Worm (Caenorhabditis elegans) whole organism, L4 larva: ENCODE data around the gene F13E9.5.
A peak's percentile ranks its signal among the peaks of the same experiment; 100 is the strongest.

Experiments
- F37D6.2 ChIP-seq: sonication (generic microtip); optimal IDR thresholded peaks from 2 replicates; lab custom pipeline; 2016; ENCODE audit warnings: mild to moderate bottlenecking, missing genetic modification characterization, missing compliant biosample characterization
- R02D3.7 ChIP-seq: fragments of 150-350 bp; sonication (generic microtip); optimal IDR thresholded peaks from 3 replicates; lab custom pipeline; 2014; ENCODE audit warnings: missing biosample characterization, missing genetic modification characterization
- Y5F2A.4 ChIP-seq: fragments of 200-800 bp; sonication (Bioruptor generic); optimal IDR thresholded peaks from 2 replicates; lab custom pipeline; 2018; ENCODE audit warnings: mild to moderate bottlenecking, missing genetic modification characterization, missing compliant biosample characterization
- Y75B8A.6 ChIP-seq: fragments of 200-800 bp; sonication (Bioruptor generic); IDR thresholded peaks from 2 replicates; pipeline ENCODE4 v1.3.6; 2022; ENCODE audit warnings: missing genetic modification reagents, missing genetic modification characterization, missing compliant biosample characterization
- aha-1 ChIP-seq: fragments of 150-350 bp; peaks from one replicate; lab custom pipeline; 2014; ENCODE audit warnings: missing biosample characterization, missing genetic modification characterization
- arid-1 ChIP-seq: fragments of 200-800 bp; sonication (Bioruptor generic); conservative IDR thresholded peaks from 2 replicates; pipeline ENCODE4 v1.3.6; 2022; ENCODE audit warnings: missing genetic modification reagents, missing genetic modification characterization, missing compliant biosample characterization
- attf-4 ChIP-seq: sonication (generic microtip); optimal IDR thresholded peaks from 3 replicates; lab custom pipeline; 2017; ENCODE audit warnings: missing biosample characterization, missing genetic modification characterization
- ceh-20 ChIP-seq: fragments of 200-800 bp; sonication (Bioruptor generic); IDR thresholded peaks from 2 replicates; pipeline ENCODE4 v1.3.6; 2022; ENCODE audit warnings: missing genetic modification reagents, missing genetic modification characterization, missing compliant biosample characterization
- ceh-44 ChIP-seq: fragments of 200-800 bp; sonication (Bioruptor generic); IDR thresholded peaks from 2 replicates; pipeline ENCODE4 v1.3.6; 2022; ENCODE audit warnings: missing genetic modification reagents, missing genetic modification characterization, missing compliant biosample characterization
- ceh-62 ChIP-seq: sonication (generic microtip); optimal IDR thresholded peaks from 2 replicates; lab custom pipeline; 2017; ENCODE audit warnings: missing biosample characterization, missing genetic modification characterization
- ces-1 ChIP-seq: fragments of 150-350 bp; sonication (generic microtip); optimal IDR thresholded peaks from 4 replicates; lab custom pipeline; 2014; ENCODE audit warnings: missing biosample characterization, missing genetic modification reagents, missing genetic modification characterization
- ctbp-1 ChIP-seq: fragments of 200-800 bp; sonication (Bioruptor generic); IDR thresholded peaks from 2 replicates; pipeline ENCODE4 v1.3.6; 2022; ENCODE audit warnings: missing genetic modification reagents, missing genetic modification characterization, missing compliant biosample characterization
- daf-12 ChIP-seq: fragments of 150-350 bp; optimal IDR thresholded peaks from 2 replicates; lab custom pipeline; 2014; ENCODE audit warnings: missing biosample characterization, missing genetic modification reagents, missing genetic modification characterization
- daf-16 ChIP-seq, 3 experiments: sonication (generic microtip); optimal IDR thresholded peaks; 2 replicates each; lab custom pipeline; 2016 to 2017; ENCODE audit warnings: missing genetic modification characterization in 3 of 3, missing genetic modification reagents in 3 of 3, mild to moderate bottlenecking in 2 of 3, missing compliant biosample characterization in 2 of 3, missing biosample characterization in 1 of 3, moderate library complexity in 1 of 3
- egl-43 ChIP-seq: fragments of 200-800 bp; sonication (Bioruptor generic); IDR thresholded peaks from 2 replicates; pipeline ENCODE4 v1.3.6; 2022; ENCODE audit warnings: missing genetic modification reagents, missing genetic modification characterization, missing compliant biosample characterization
- fos-1 ChIP-seq: fragments of 150-350 bp; optimal IDR thresholded peaks from 2 replicates; lab custom pipeline; 2014; ENCODE audit warnings: missing biosample characterization, missing genetic modification characterization
- hlh-11 ChIP-seq: fragments of 200-800 bp; sonication (Bioruptor generic); optimal IDR thresholded peaks from 2 replicates; lab custom pipeline; 2018; ENCODE audit warnings: mild to moderate bottlenecking, missing genetic modification characterization, missing compliant biosample characterization
- lim-7 ChIP-seq: fragments of 200-800 bp; sonication (Bioruptor generic); IDR thresholded peaks from 2 replicates; pipeline ENCODE4 v1.3.6; 2022; ENCODE audit warnings: missing genetic modification characterization, missing compliant biosample characterization
- lin-1 ChIP-seq: fragments of 200-800 bp; sonication (Bioruptor generic); IDR thresholded peaks from 2 replicates; pipeline ENCODE4 v1.3.6; 2022; ENCODE audit warnings: missing genetic modification reagents, missing genetic modification characterization, missing compliant biosample characterization
- lin-13 ChIP-seq: fragments of 150-350 bp; optimal IDR thresholded peaks from 2 replicates; lab custom pipeline; 2014; ENCODE audit warnings: missing biosample characterization, missing genetic modification reagents, missing genetic modification characterization
- lin-38 ChIP-seq: fragments of 200-800 bp; sonication (Bioruptor generic); IDR thresholded peaks from 2 replicates; pipeline ENCODE4 v1.3.6; 2022; ENCODE audit warnings: missing genetic modification reagents, missing genetic modification characterization, missing compliant biosample characterization
- lir-3 ChIP-seq: sonication (generic microtip); optimal IDR thresholded peaks from 2 replicates; lab custom pipeline; 2016; ENCODE audit warnings: mild to moderate bottlenecking, missing genetic modification characterization, missing compliant biosample characterization
- lsy-2 ChIP-seq, 2 experiments: fragments of 150-350 bp in 1 of 2; sonication (generic microtip) in 1 of 2; optimal IDR thresholded peaks; 2 replicates each; lab custom pipeline; 2014 to 2017; ENCODE audit warnings: missing biosample characterization in 2 of 2, missing genetic modification characterization in 2 of 2
- madf-5 ChIP-seq, 2 experiments: fragments of 200-800 bp; sonication (Bioruptor generic); IDR thresholded peaks; 2 replicates each; pipeline ENCODE4 v1.3.6; 2022; ENCODE audit warnings: missing compliant biosample characterization in 2 of 2, missing genetic modification characterization in 2 of 2
- madf-9 ChIP-seq: fragments of 200-800 bp; sonication (Bioruptor generic); conservative IDR thresholded peaks from 2 replicates; pipeline ENCODE4 v1.3.6; 2022; ENCODE audit warnings: missing genetic modification reagents, missing genetic modification characterization, missing compliant biosample characterization
- mdt-29 ChIP-seq: fragments of 200-800 bp; sonication (Bioruptor generic); IDR thresholded peaks from 2 replicates; pipeline ENCODE4 v1.3.6; 2022; ENCODE audit warnings: missing genetic modification reagents, missing genetic modification characterization, missing compliant biosample characterization
- mep-1 ChIP-seq: fragments of 150-350 bp; sonication (generic microtip); optimal IDR thresholded peaks from 3 replicates; lab custom pipeline; 2014; ENCODE audit warnings: missing biosample characterization, missing genetic modification characterization
- mes-2 ChIP-seq: sonication (generic microtip); optimal IDR thresholded peaks from 2 replicates; lab custom pipeline; 2016; ENCODE audit warnings: missing genotype, mild to moderate bottlenecking, missing genetic modification characterization, missing compliant biosample characterization; ENCODE audit not compliant: poor library complexity, severe bottlenecking
- mxl-3 ChIP-seq: fragments of 200-800 bp; sonication (Bioruptor generic); optimal IDR thresholded peaks from 2 replicates; lab custom pipeline; 2018; ENCODE audit warnings: mild to moderate bottlenecking, missing genetic modification characterization, missing compliant biosample characterization
- nhr-10 ChIP-seq: fragments of 150-350 bp; optimal IDR thresholded peaks from 2 replicates; lab custom pipeline; 2014; ENCODE audit warnings: missing biosample characterization, missing genetic modification characterization
- nhr-102 ChIP-seq: sonication (generic microtip); optimal IDR thresholded peaks from 2 replicates; lab custom pipeline; 2016; ENCODE audit warnings: mild to moderate bottlenecking, missing genetic modification characterization, moderate library complexity, missing compliant biosample characterization
- nhr-11 ChIP-seq: fragments of 150-350 bp; optimal IDR thresholded peaks from 2 replicates; lab custom pipeline; 2014; ENCODE audit warnings: missing biosample characterization, missing genetic modification characterization
- nhr-111 ChIP-seq: fragments of 200-800 bp; sonication (Bioruptor generic); optimal IDR thresholded peaks from 2 replicates; lab custom pipeline; 2018; ENCODE audit warnings: mild to moderate bottlenecking, missing genetic modification characterization, missing compliant biosample characterization
- nhr-237 ChIP-seq: sonication (generic microtip); optimal IDR thresholded peaks from 2 replicates; lab custom pipeline; 2017; ENCODE audit warnings: missing biosample characterization, missing genetic modification characterization
- nhr-28 ChIP-seq: fragments of 150-350 bp; optimal IDR thresholded peaks from 2 replicates; lab custom pipeline; 2014; ENCODE audit warnings: missing biosample characterization, missing genetic modification characterization
- nhr-41 ChIP-seq: fragments of 200-800 bp; sonication (Bioruptor generic); IDR thresholded peaks from 2 replicates; pipeline ENCODE4 v1.3.6; 2022; ENCODE audit warnings: missing genetic modification reagents, missing genetic modification characterization, missing compliant biosample characterization
- nhr-48 ChIP-seq: sonication (generic microtip); optimal IDR thresholded peaks from 2 replicates; lab custom pipeline; 2016; ENCODE audit warnings: mild to moderate bottlenecking, missing genetic modification characterization, missing compliant biosample characterization
- nhr-6 ChIP-seq: fragments of 150-350 bp; optimal IDR thresholded peaks from 2 replicates; lab custom pipeline; 2014; ENCODE audit warnings: missing biosample characterization, missing genetic modification characterization
- pha-4 ChIP-seq, 2 experiments: fragments of 150-350 bp in 1 of 2; fragments of 200-800 bp in 1 of 2; sonication (Bioruptor generic) in 1 of 2; IDR thresholded peaks in 1 of 2; optimal IDR thresholded peaks in 1 of 2; 2 replicates each; pipeline versions ENCODE4 v1.3.6 to Lab custom; 2014 to 2022; ENCODE audit warnings: missing genetic modification characterization in 2 of 2, missing genetic modification reagents in 2 of 2, missing biosample characterization in 1 of 2, missing compliant biosample characterization in 1 of 2
- rbr-2 ChIP-seq: sonication (generic microtip); optimal IDR thresholded peaks from 2 replicates; lab custom pipeline; 2016; ENCODE audit warnings: missing genotype, missing genetic modification characterization, missing compliant biosample characterization
- saeg-2 ChIP-seq: fragments of 200-800 bp; sonication (Bioruptor generic); IDR thresholded peaks from 2 replicates; pipeline ENCODE4 v1.3.6; 2022; ENCODE audit warnings: missing genetic modification reagents, missing genetic modification characterization, missing compliant biosample characterization
- sdz-12 ChIP-seq: fragments of 200-800 bp; sonication (Bioruptor generic); optimal IDR thresholded peaks from 2 replicates; lab custom pipeline; 2018; ENCODE audit warnings: mild to moderate bottlenecking, missing genetic modification characterization, missing compliant biosample characterization
- set-16 ChIP-seq: fragments of 200-800 bp; sonication (Bioruptor generic); IDR thresholded peaks from 2 replicates; pipeline ENCODE4 v1.3.6; 2022; ENCODE audit warnings: missing genetic modification reagents, missing genetic modification characterization, missing compliant biosample characterization
- spr-1 ChIP-seq: sonication (generic microtip); optimal IDR thresholded peaks from 2 replicates; lab custom pipeline; 2016; ENCODE audit warnings: mild to moderate bottlenecking, missing genetic modification characterization, missing compliant biosample characterization
- tra-1 ChIP-seq: fragments of 200-800 bp; sonication (Bioruptor generic); IDR thresholded peaks from 2 replicates; pipeline ENCODE4 v1.3.6; 2022; ENCODE audit warnings: missing genetic modification reagents, missing genetic modification characterization, missing compliant biosample characterization
- unc-130 ChIP-seq: sonication (generic microtip); optimal IDR thresholded peaks from 2 replicates; lab custom pipeline; 2016; ENCODE audit warnings: missing genetic modification reagents, missing genetic modification characterization, missing compliant biosample characterization
- vab-7 ChIP-seq: fragments of 200-800 bp; sonication (Bioruptor generic); IDR thresholded peaks from 2 replicates; pipeline ENCODE4 v1.3.6; 2022; ENCODE audit warnings: missing genetic modification reagents, missing genetic modification characterization, missing compliant biosample characterization
- zag-1 ChIP-seq: fragments of 150-350 bp; optimal IDR thresholded peaks from 2 replicates; lab custom pipeline; 2014; ENCODE audit warnings: missing biosample characterization, missing genetic modification characterization
- zfp-2 ChIP-seq: sonication (generic microtip); optimal IDR thresholded peaks from 2 replicates; lab custom pipeline; 2016; ENCODE audit warnings: mild to moderate bottlenecking, missing genetic modification characterization, missing compliant biosample characterization
- zfp-3 ChIP-seq: fragments of 200-800 bp; sonication (Bioruptor generic); conservative IDR thresholded peaks from 2 replicates; pipeline ENCODE4 v1.3.6; 2022; ENCODE audit warnings: missing genetic modification reagents, missing genetic modification characterization, missing compliant biosample characterization

The F13E9.5 gene

ce11 chrIV:10854042-10854441, 30.1 kb downstream of the F13E9.5 start:
- TF ChIP-seq F37D6.2, result no peak
- TF ChIP-seq lin-38 (GFP tag; lab: Robert Waterston, UW), result no peak
- no peak for TF ChIP-seq ceh-20
- peak; percentile 53 for TF ChIP-seq aha-1
- TF ChIP-seq daf-16 (GFP tag; optimal IDR thresholded peaks at IDR 0.05; lab: Kevin White, UChicago), result no peak
- TF ChIP-seq daf-16 (tag; optimal IDR thresholded peaks at IDR 0.05; lab: Kevin White, UChicago), result no peak

DNA sequence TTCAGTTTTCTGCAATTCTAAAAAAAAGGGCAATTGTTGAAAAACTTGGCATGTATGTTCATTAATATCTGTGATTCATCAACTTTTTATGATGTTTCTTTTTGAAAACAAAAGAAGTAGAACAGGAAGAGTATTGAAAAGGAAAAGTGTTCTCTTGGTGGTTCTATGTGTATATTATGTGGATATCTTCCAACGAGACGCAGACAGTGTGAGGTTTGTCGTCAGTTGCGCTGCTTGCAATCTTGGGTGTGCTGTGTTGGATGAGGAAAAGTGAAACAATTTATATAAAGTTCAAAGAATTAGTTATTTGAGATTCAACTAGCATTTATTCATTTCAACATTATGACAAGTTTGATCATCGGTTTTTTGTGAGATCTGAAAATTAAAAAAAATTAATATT, 31.8 kb downstream of the F13E9.5 start:
- TF ChIP-seq madf-9 (GFP tag; lab: Robert Waterston, UW), result no peak
- no peak for TF ChIP-seq lin-13 (GFP tag; lab: Kevin White, UChicago)
- no peak for TF ChIP-seq nhr-10 (tag; lab: Kevin White, UChicago)
- no peak for TF ChIP-seq nhr-41 (GFP tag; lab: Robert Waterston, UW)
- TF ChIP-seq ctbp-1 (GFP tag; lab: Robert Waterston, UW), result no peak
- TF ChIP-seq lir-3 (tag; lab: Kevin White, UChicago), result no peak
- no peak for TF ChIP-seq rbr-2
- no peak for TF ChIP-seq tra-1 (GFP tag; lab: Robert Waterston, UW)
- no peak for TF ChIP-seq lim-7 (GFP tag; lab: Robert Waterston, UW)
- TF ChIP-seq daf-12 (tag; lab: Kevin White, UChicago), result no peak
- no peak for TF ChIP-seq egl-43 (GFP tag; lab: Robert Waterston, UW)
- TF ChIP-seq spr-1 (tag; lab: Kevin White, UChicago), result no peak
- no peak for TF ChIP-seq saeg-2
- peak in 1 of 2 experiments; percentile 57 for TF ChIP-seq lsy-2 (tag; optimal IDR thresholded peaks at IDR 0.05; lab: Kevin White, UChicago)
- TF ChIP-seq unc-130 (GFP tag; lab: Kevin White, UChicago), result no peak
- no peak for TF ChIP-seq sdz-12 (GFP tag; lab: Kevin White, UChicago)
- TF ChIP-seq nhr-237 (tag; lab: Kevin White, UChicago), result no peak
- TF ChIP-seq ceh-62 (tag; lab: Kevin White, UChicago), result no peak
- TF ChIP-seq lin-1 (GFP tag; lab: Robert Waterston, UW), result no peak
- TF ChIP-seq nhr-6 (tag; lab: Kevin White, UChicago), result peak; percentile 26
- TF ChIP-seq ces-1, result no peak
- no peak for TF ChIP-seq set-16 (GFP tag; lab: Robert Waterston, UW)
- TF ChIP-seq ceh-20, result no peak
- TF ChIP-seq ceh-44, result no peak
- no peak for TF ChIP-seq zfp-3 (GFP tag; lab: Robert Waterston, UW)
- TF ChIP-seq mep-1 (tag; lab: Kevin White, UChicago), result peak; percentile 42
- no peak for TF ChIP-seq mdt-29 (GFP tag; lab: Robert Waterston, UW)
- no peak for TF ChIP-seq Y5F2A.4 (GFP tag; lab: Kevin White, UChicago)
- TF ChIP-seq fos-1 (tag; lab: Kevin White, UChicago), result no peak
- no peak for TF ChIP-seq R02D3.7 (tag; lab: Kevin White, UChicago)
- no peak for TF ChIP-seq vab-7 (GFP tag; lab: Robert Waterston, UW)
- TF ChIP-seq hlh-11 (tag; lab: Kevin White, UChicago), result peak; percentile 12
- no peak for TF ChIP-seq nhr-111
- no peak for TF ChIP-seq Y75B8A.6 (GFP tag; lab: Robert Waterston, UW)
- no peak for TF ChIP-seq nhr-102 (tag; lab: Kevin White, UChicago)
- TF ChIP-seq madf-5 (GFP tag; IDR thresholded peaks at IDR 0.05; lab: Robert Waterston, UW), result no peak
- TF ChIP-seq zfp-2 (tag; lab: Kevin White, UChicago), result no peak
- TF ChIP-seq arid-1, result no peak
- no peak for TF ChIP-seq zag-1 (tag; lab: Kevin White, UChicago)
- no peak for TF ChIP-seq attf-4 (tag; lab: Kevin White, UChicago)
- TF ChIP-seq nhr-28 (tag; lab: Kevin White, UChicago), result peak; percentile 44
- no peak for TF ChIP-seq mxl-3 (GFP tag; lab: Kevin White, UChicago)
- no peak for TF ChIP-seq nhr-48 (tag; lab: Kevin White, UChicago)
- TF ChIP-seq nhr-11 (tag; lab: Kevin White, UChicago), result no peak
- TF ChIP-seq pha-4 (GFP tag; IDR thresholded peaks at IDR 0.05; lab: Robert Waterston, UW), result no peak
- TF ChIP-seq pha-4 (tag; optimal IDR thresholded peaks at IDR 0.05; lab: Kevin White, UChicago), result peak; percentile 19
- TF ChIP-seq mes-2 (tag; lab: Kevin White, UChicago), result peak; percentile 3
